Fruit fly (Drosophila melanogaster) whole organism, embryonic: ENCODE data around the gene Bcat.

ENCODE experiments used
- Bteb2 ChIP-seq: fragments of 200-800 bp; sonication (Bioruptor generic); optimal IDR thresholded peaks from 2 replicates; lab custom pipeline; 2016; ENCODE audit warnings: missing biosample characterization, missing genetic modification characterization
- CG12391 ChIP-seq: fragments of 200-800 bp; sonication (Bioruptor generic); optimal IDR thresholded peaks from 3 replicates; lab custom pipeline; 2018; ENCODE audit warnings: missing biosample characterization, mild to moderate bottlenecking, missing genetic modification characterization, moderate library complexity
- CG12769 ChIP-seq: fragments of 200-800 bp; sonication (Bioruptor generic); optimal IDR thresholded peaks from 2 replicates; lab custom pipeline; 2019; ENCODE audit warnings: missing biosample characterization, mild to moderate bottlenecking, missing genetic modification characterization, moderate library complexity
- CG16863 ChIP-seq: fragments of 200-800 bp; sonication (Bioruptor generic); optimal IDR thresholded peaks from 3 replicates; lab custom pipeline; 2016; ENCODE audit warnings: missing biosample characterization, missing genetic modification characterization
- CG17186 ChIP-seq: fragments of 200-800 bp; sonication (Bioruptor generic); optimal IDR thresholded peaks from 3 replicates; lab custom pipeline; 2017; ENCODE audit warnings: missing biosample characterization, missing genetic modification reagents, missing genetic modification characterization
- CG17829 ChIP-seq: fragments of 200-800 bp; optimal IDR thresholded peaks from 2 replicates; lab custom pipeline; 2019; ENCODE audit warnings: missing biosample characterization, mild to moderate bottlenecking, missing genetic modification characterization, moderate library complexity
- CG18011 ChIP-seq: fragments of 200-800 bp; sonication (Bioruptor generic); optimal IDR thresholded peaks from 2 replicates; lab custom pipeline; 2017; ENCODE audit warnings: missing biosample characterization, missing genetic modification characterization, mild to moderate bottlenecking, moderate library complexity, missing genotype
- CG2116 ChIP-seq: fragments of 200-800 bp; sonication (Bioruptor generic); optimal IDR thresholded peaks from 3 replicates; lab custom pipeline; 2018; ENCODE audit warnings: missing biosample characterization, mild to moderate bottlenecking, missing genetic modification characterization
- CG31224 ChIP-seq: fragments of 200-800 bp; sonication (Bioruptor generic); IDR thresholded peaks from 2 replicates; pipeline ENCODE4 v1.3.6; 2022; ENCODE audit warnings: missing biosample characterization, missing genetic modification characterization
- CG34376 ChIP-seq: fragments of 200-800 bp; sonication (Bioruptor generic); optimal IDR thresholded peaks from 2 replicates; lab custom pipeline; 2018; ENCODE audit warnings: missing biosample characterization, mild to moderate bottlenecking, missing genetic modification characterization
- CG34422 ChIP-seq: fragments of 200-800 bp; sonication (Bioruptor generic); IDR thresholded peaks from 3 replicates; pipeline ENCODE4 v1.3.6; 2022; ENCODE audit warnings: missing biosample characterization, missing genetic modification characterization
- CG4328 ChIP-seq: fragments of 200-800 bp; sonication (Bioruptor generic); optimal IDR thresholded peaks from 3 replicates; lab custom pipeline; 2017; ENCODE audit warnings: missing biosample characterization, missing genetic modification reagents, missing genetic modification characterization
- CG4360 ChIP-seq: fragments of 200-800 bp; sonication (Bioruptor generic); IDR thresholded peaks from 2 replicates; pipeline ENCODE4 v1.3.6; 2022; ENCODE audit warnings: missing biosample characterization, missing genetic modification characterization
- CG6813 ChIP-seq: fragments of 200-800 bp; sonication (Bioruptor generic); optimal IDR thresholded peaks from 2 replicates; lab custom pipeline; 2017; ENCODE audit warnings: missing biosample characterization, missing genetic modification characterization, mild to moderate bottlenecking, moderate library complexity, missing genetic modification reagents
- CG7372 ChIP-seq: fragments of 200-800 bp; sonication (Bioruptor generic); IDR thresholded peaks from 2 replicates; pipeline ENCODE4 v1.3.6; 2022; ENCODE audit warnings: missing biosample characterization, missing genetic modification characterization
- CG8359 ChIP-seq: fragments of 200-800 bp; sonication (Bioruptor generic); optimal IDR thresholded peaks from 2 replicates; lab custom pipeline; 2017; ENCODE audit warnings: missing biosample characterization, mild to moderate bottlenecking, missing genetic modification characterization, borderline replicate concordance
- CG8478 ChIP-seq: fragments of >200 bp; optimal IDR thresholded peaks from 2 replicates; lab custom pipeline; 2018
- CG9876 ChIP-seq: fragments of 200-800 bp; sonication (Bioruptor generic); optimal IDR thresholded peaks from 2 replicates; lab custom pipeline; 2016; ENCODE audit warnings: missing biosample characterization, missing genetic modification characterization
- CrebB ChIP-seq: fragments of 200-800 bp; sonication (Bioruptor generic); optimal IDR thresholded peaks from 3 replicates; lab custom pipeline; 2018; ENCODE audit warnings: missing biosample characterization, mild to moderate bottlenecking, missing genetic modification characterization
- D ChIP-seq, 2 experiments: fragments of 200-800 bp in 1 of 2; fragments of >200 bp in 1 of 2; sonication (Bioruptor generic) in 1 of 2; optimal IDR thresholded peaks; 2 replicates in 1 of 2; 3 replicates in 1 of 2; lab custom pipeline; 2017; ENCODE audit warnings: mild to moderate bottlenecking in 1 of 2, missing biosample characterization in 1 of 2, missing genetic modification characterization in 1 of 2, missing genetic modification reagents in 1 of 2
- D19A ChIP-seq: fragments of 200-800 bp; optimal IDR thresholded peaks from 3 replicates; lab custom pipeline; 2019; ENCODE audit warnings: missing biosample characterization, mild to moderate bottlenecking, missing genetic modification characterization, moderate library complexity
- Dbx ChIP-seq: fragments of 200-800 bp; sonication (Bioruptor generic); IDR thresholded peaks from 3 replicates; pipeline ENCODE4 v1.3.6; 2022; ENCODE audit warnings: missing biosample characterization, missing genetic modification characterization
- E2f2 ChIP-seq: fragments of 200-800 bp; sonication (Bioruptor generic); IDR thresholded peaks from 2 replicates; pipeline ENCODE4 v1.3.6; 2022; ENCODE audit warnings: missing biosample characterization, missing genetic modification characterization
- HmgZ ChIP-seq: fragments of 200-800 bp; sonication (Bioruptor generic); optimal IDR thresholded peaks from 2 replicates; lab custom pipeline; 2018; ENCODE audit warnings: missing biosample characterization, mild to moderate bottlenecking, missing genetic modification characterization
- Hr39 ChIP-seq: fragments of >200 bp; optimal IDR thresholded peaks from 2 replicates; lab custom pipeline; 2017
- Jarid2 ChIP-seq: fragments of 200-800 bp; sonication (Bioruptor generic); optimal IDR thresholded peaks from 3 replicates; lab custom pipeline; 2017; ENCODE audit warnings: mild to moderate bottlenecking, missing biosample characterization, missing genetic modification reagents, missing genetic modification characterization
- Lhr ChIP-seq: fragments of 200-800 bp; sonication (Bioruptor generic); optimal IDR thresholded peaks from 3 replicates; lab custom pipeline; 2017; ENCODE audit warnings: mild to moderate bottlenecking, missing biosample characterization, missing genetic modification reagents, missing genetic modification characterization
- NC2β ChIP-seq: fragments of 200-800 bp; sonication (Bioruptor generic); optimal IDR thresholded peaks from 2 replicates; lab custom pipeline; 2016; ENCODE audit warnings: missing biosample characterization, missing genetic modification characterization
- NK7.1 ChIP-seq: fragments of 200-800 bp; sonication (Bioruptor generic); optimal IDR thresholded peaks from 3 replicates; lab custom pipeline; 2016; ENCODE audit warnings: missing biosample characterization, missing genetic modification characterization
- Nf-YC ChIP-seq: fragments of 200-800 bp; optimal IDR thresholded peaks from 3 replicates; lab custom pipeline; 2019; ENCODE audit warnings: missing biosample characterization, mild to moderate bottlenecking, missing genetic modification characterization, moderate library complexity
- Ptx1 ChIP-seq: fragments of 200-800 bp; sonication (Bioruptor generic); IDR thresholded peaks from 2 replicates; pipeline ENCODE4 v1.3.6; 2022; ENCODE audit warnings: missing biosample characterization, missing genetic modification characterization
- al ChIP-seq: fragments of 200-800 bp; sonication (Bioruptor generic); IDR thresholded peaks from 2 replicates; pipeline ENCODE4 v1.3.6; 2022; ENCODE audit warnings: missing biosample characterization, missing genetic modification characterization
- bab2 ChIP-seq: fragments of 200-800 bp; sonication (Bioruptor generic); optimal IDR thresholded peaks from 2 replicates; lab custom pipeline; 2016; ENCODE audit warnings: missing biosample characterization, missing genetic modification characterization
- chif ChIP-seq, 2 experiments: fragments of 200-800 bp; sonication (Bioruptor generic); optimal IDR thresholded peaks; 3 replicates each; lab custom pipeline; 2016; ENCODE audit warnings: missing biosample characterization in 2 of 2, missing genetic modification characterization in 2 of 2
- chinmo ChIP-seq: fragments of 200-800 bp; sonication (Bioruptor generic); IDR thresholded peaks from 4 replicates; pipeline ENCODE4 v1.3.6; 2022; ENCODE audit warnings: missing biosample characterization, missing genetic modification characterization; ENCODE audit not compliant: partially characterized antibody
- crol ChIP-seq: fragments of 200-800 bp; sonication (Bioruptor generic); IDR thresholded peaks from 2 replicates; pipeline ENCODE4 v1.3.6; 2022; ENCODE audit warnings: missing biosample characterization, missing genetic modification characterization
- dmrt11E ChIP-seq: fragments of 200-800 bp; sonication (Bioruptor generic); optimal IDR thresholded peaks from 3 replicates; lab custom pipeline; 2018; ENCODE audit warnings: missing biosample characterization, mild to moderate bottlenecking, missing genetic modification characterization, moderate library complexity
- ham ChIP-seq: fragments of 200-800 bp; sonication (Bioruptor generic); IDR thresholded peaks from 2 replicates; pipeline ENCODE4 v1.3.6; 2022; ENCODE audit warnings: missing biosample characterization, missing genetic modification characterization
- hb ChIP-seq: fragments of 200-800 bp; sonication (Bioruptor generic); IDR thresholded peaks from 3 replicates; pipeline ENCODE4 v1.3.6; 2022; ENCODE audit warnings: missing biosample characterization, missing genetic modification characterization; ENCODE audit not compliant: partially characterized antibody
- her ChIP-seq: fragments of 200-800 bp; sonication (Bioruptor generic); optimal IDR thresholded peaks from 2 replicates; lab custom pipeline; 2016; ENCODE audit warnings: missing biosample characterization, missing genetic modification characterization
- jing ChIP-seq: fragments of 200-800 bp; sonication (Bioruptor generic); optimal IDR thresholded peaks from 2 replicates; lab custom pipeline; 2018; ENCODE audit warnings: missing biosample characterization, mild to moderate bottlenecking, missing genetic modification characterization
- knrl ChIP-seq: fragments of 200-800 bp; sonication (Bioruptor generic); IDR thresholded peaks from 3 replicates; pipeline ENCODE4 v1.3.6; 2022; ENCODE audit warnings: missing biosample characterization, missing genetic modification characterization; ENCODE audit not compliant: partially characterized antibody
- odd ChIP-seq: fragments of 200-800 bp; sonication (Bioruptor generic); optimal IDR thresholded peaks from 2 replicates; lab custom pipeline; 2017; ENCODE audit warnings: missing biosample characterization, mild to moderate bottlenecking, missing genetic modification characterization
- sc ChIP-seq, 3 experiments: fragments of >200 bp in 2 of 3; fragments of 200-800 bp in 1 of 3; sonication (Bioruptor generic) in 1 of 3; optimal IDR thresholded peaks; 2 replicates in 2 of 3; 3 replicates in 1 of 3; lab custom pipeline; 2017; ENCODE audit warnings: mild to moderate bottlenecking in 1 of 3, missing biosample characterization in 1 of 3, missing genetic modification characterization in 1 of 3, missing genetic modification reagents in 1 of 3
- sd ChIP-seq: fragments of 200-800 bp; sonication (Bioruptor generic); optimal IDR thresholded peaks from 3 replicates; lab custom pipeline; 2018; ENCODE audit warnings: missing biosample characterization, mild to moderate bottlenecking, missing genetic modification characterization, moderate library complexity
- sens-2 ChIP-seq: fragments of 200-800 bp; sonication (Bioruptor generic); IDR thresholded peaks from 2 replicates; pipeline ENCODE4 v1.3.6; 2022; ENCODE audit warnings: missing biosample characterization, missing genetic modification characterization
- vvl ChIP-seq: fragments of 200-800 bp; sonication (Bioruptor generic); IDR thresholded peaks from 2 replicates; pipeline ENCODE4 v1.3.6; 2022; ENCODE audit warnings: missing biosample characterization, missing genetic modification characterization
- wek ChIP-seq: fragments of 200-800 bp; sonication (Bioruptor generic); optimal IDR thresholded peaks from 3 replicates; lab custom pipeline; 2018; ENCODE audit warnings: missing biosample characterization, mild to moderate bottlenecking, missing genetic modification characterization, moderate library complexity
- yki ChIP-seq: fragments of >200 bp; optimal IDR thresholded peaks from 3 replicates; lab custom pipeline; 2018

The Bcat gene

DNA sequence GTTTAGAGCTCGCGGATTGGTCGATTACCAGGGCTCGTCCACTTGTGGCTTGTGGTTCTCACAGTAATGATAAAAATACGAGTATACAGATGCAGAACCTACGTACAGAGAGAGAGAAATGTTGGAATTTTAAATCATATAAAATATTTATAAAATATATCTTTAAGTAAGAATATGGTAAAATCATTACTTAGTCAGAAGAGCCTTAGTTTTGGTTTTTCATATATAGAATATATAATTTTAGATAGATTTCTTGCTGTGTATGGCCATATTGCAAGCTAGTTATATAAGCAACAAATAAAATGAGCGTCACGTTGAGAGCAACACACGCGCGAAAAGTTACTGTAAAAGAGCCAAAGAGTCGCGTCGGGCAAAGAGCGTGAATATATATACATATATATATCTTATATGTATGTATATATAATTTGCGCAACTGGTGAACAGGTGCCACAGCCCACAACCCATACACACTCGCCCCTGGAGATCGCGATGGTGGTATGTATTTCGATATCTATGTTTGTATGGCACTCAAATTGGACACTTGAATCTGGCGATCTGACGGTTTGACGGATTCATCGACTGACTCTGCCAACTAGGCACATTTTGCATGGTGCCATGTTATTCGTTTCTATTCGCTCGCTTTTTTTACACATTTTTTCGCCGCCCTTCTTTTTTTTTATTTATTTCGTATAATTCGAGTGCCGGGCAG lies 6.1 kb upstream of the Bcat start (continued):
- TF ChIP-seq CG8359 (GFP tag; lab: Kevin White, UChicago) (no peak), yki (lab: Kevin White, UChicago) (no peak), her (GFP tag; lab: Kevin White, UChicago) (no peak), ham (GFP tag; lab: Robert Waterston, UW) (0 out of 2 replicates have a peak, but pooled peaks have one; percentile 46), crol (GFP tag; lab: Robert Waterston, UW) (no peak), vvl (GFP tag; lab: Robert Waterston, UW) (peak; percentile 76), E2f2 (GFP tag; lab: Robert Waterston, UW) (peak; percentile 37; the same call in 1 of the 2 replicates), CG34422 (GFP tag; lab: Robert Waterston, UW) (peak; percentile 59; the same call in 2 of the 3 replicates), Dbx (GFP tag; lab: Robert Waterston, UW) (peak; percentile 76; the same call in 2 of the 3 replicates), Ptx1 (GFP tag; lab: Robert Waterston, UW) (peak; percentile 77), NC2β (GFP tag; lab: Kevin White, UChicago) (no peak), CG4360 (GFP tag; lab: Robert Waterston, UW) (no peak), sd (tag; lab: Kevin White, UChicago) (peak; percentile 22), dmrt11E (tag; lab: Kevin White, UChicago) (no peak), HmgZ (peak; percentile 42), knrl (no peak), CG12769 (no peak), chinmo (GFP tag; lab: Robert Waterston, UW) (peak; percentile 26; the same call in 1 of the 4 replicates), CG8478 (lab: Kevin White, UChicago) (no peak), Hr39 (no peak), Nf-YC (tag; lab: Kevin White, UChicago) (peak; percentile 81), sc (optimal IDR thresholded peaks at IDR 0.05; lab: Kevin White, UChicago) (no peak), sc (GFP tag; optimal IDR thresholded peaks at IDR 0.05; lab: Kevin White, UChicago) (no peak), jing (GFP tag; lab: Kevin White, UChicago) (no peak), D (optimal IDR thresholded peaks at IDR 0.05; lab: Kevin White, UChicago) (no peak), D (GFP tag; optimal IDR thresholded peaks at IDR 0.05; lab: Kevin White, UChicago) (no peak), CG6813 (peak; percentile 61), D19A (tag; lab: Kevin White, UChicago) (peak; percentile 57), CrebB (tag; lab: Kevin White, UChicago) (peak; percentile 24), NK7.1 (GFP tag; lab: Kevin White, UChicago) (no peak), sens-2 (GFP tag; lab: Robert Waterston, UW) (no peak), CG2116 (GFP tag; lab: Kevin White, UChicago) (peak; percentile 2), hb (GFP tag; lab: Robert Waterston, UW) (no peak), CG17829 (tag; lab: Kevin White, UChicago) (peak; percentile 55), CG9876 (GFP tag; lab: Kevin White, UChicago) (no peak), CG4328 (GFP tag; lab: Kevin White, UChicago) (peak; percentile 4), CG17186 (GFP tag; lab: Kevin White, UChicago) (no peak), odd (peak; percentile 31), CG12391 (tag; lab: Kevin White, UChicago) (peak; percentile 69), CG34376 (GFP tag; lab: Kevin White, UChicago) (no peak), wek (no peak), Lhr (no peak), CG31224 (GFP tag; lab: Robert Waterston, UW) (peak; percentile 75), bab2 (GFP tag; lab: Kevin White, UChicago) (no peak), CG16863 (GFP tag; lab: Kevin White, UChicago) (no peak), al (GFP tag; lab: Robert Waterston, UW) (peak; percentile 85), CG18011 (GFP tag; lab: Kevin White, UChicago) (no peak), chif (GFP tag; optimal IDR thresholded peaks at IDR 0.05; lab: Kevin White, UChicago) (no peak), CG7372 (GFP tag; lab: Robert Waterston, UW) (peak; percentile 64), Jarid2 (peak; percentile 23), Bteb2 (GFP tag; lab: Kevin White, UChicago) (no peak)
